Fruit fly (Drosophila melanogaster): ENCODE results near the gene ND-B22.

The ND-B22 gene

dm6 chr2L:13399565-13399964 is 28.7 kb upstream of the ND-B22 start (continued):
- peak; percentile 51 for TF ChIP-seq CG32006 (GFP tag; optimal IDR thresholded peaks at IDR 0.05)
- no peak for TF ChIP-seq CG4318 (GFP tag; optimal IDR thresholded peaks at IDR 0.05)
- TF ChIP-seq CG9139 (GFP tag; optimal IDR thresholded peaks at IDR 0.05) = no peak

DNA sequence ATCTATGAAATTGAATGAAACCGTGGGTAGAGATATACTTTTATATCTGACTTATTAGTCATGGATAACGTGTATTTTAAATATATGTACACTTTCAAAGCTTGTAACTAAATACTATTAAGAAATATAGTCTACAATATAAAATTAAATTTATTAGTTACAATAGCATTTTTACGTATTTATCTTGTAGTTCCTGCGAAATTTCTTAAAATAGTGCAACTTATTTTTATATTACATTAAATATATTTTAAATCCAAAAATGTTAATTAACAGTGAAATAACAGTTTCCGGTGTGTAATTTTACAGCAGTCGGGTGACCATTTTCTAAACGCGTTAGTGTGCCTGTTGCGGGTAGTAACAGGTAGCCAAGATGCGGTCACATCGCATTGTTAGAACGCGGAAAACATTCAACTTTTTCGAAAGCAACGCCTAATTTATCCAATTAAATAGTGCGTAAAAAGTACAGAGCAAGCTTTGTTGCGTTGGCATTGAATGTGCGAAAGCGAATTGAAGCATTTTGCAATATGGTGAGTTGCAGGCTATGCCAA is 27.8 kb upstream of the ND-B22 start, which contains the start of the genes CG10859 and CG7110:
CG10859 (minus strand) TSS at position 51 of the 548 bp plus-strand sequence.
CG7110 (plus strand) TSS at position 378 of the 548 bp plus-strand sequence.
- TF ChIP-seq CG8632 (GFP tag; optimal IDR thresholded peaks at IDR 0.05) = peak; percentile 3
- TF ChIP-seq topi (GFP tag; optimal IDR thresholded peaks at IDR 0.05) = peak; percentile 27
- peak; percentile 26 for TF ChIP-seq CG3919 (GFP tag; optimal IDR thresholded peaks at IDR 0.05)
- TF ChIP-seq CG10669 (GFP tag; optimal IDR thresholded peaks at IDR 0.05) = peak; percentile 10
- peak; percentile 25 for TF ChIP-seq CG34406 (GFP tag; optimal IDR thresholded peaks at IDR 0.05)
- no peak for TF ChIP-seq eg (GFP tag; IDR thresholded peaks at IDR 0.05)
- no peak for TF ChIP-seq Hr39 (GFP tag; optimal IDR thresholded peaks at IDR 0.05)
- TF ChIP-seq OdsH (GFP tag; optimal IDR thresholded peaks at IDR 0.05) = peak; percentile 19
- no peak for TF ChIP-seq dac (GFP tag; optimal IDR thresholded peaks at IDR 0.05)
- TF ChIP-seq Met (GFP tag; optimal IDR thresholded peaks at IDR 0.05) = peak; percentile 33
- peak in 1 of 2 experiments; percentile 40 for TF ChIP-seq ss (GFP tag; optimal IDR thresholded peaks at IDR 0.05)
- peak; percentile 12 for TF ChIP-seq CG3032 (tag; optimal IDR thresholded peaks at IDR 0.05)
- peak; percentile 12 for TF ChIP-seq Sox102F (GFP tag; optimal IDR thresholded peaks at IDR 0.05)
- no peak for TF ChIP-seq CG32006 (GFP tag; optimal IDR thresholded peaks at IDR 0.05)
- peak; percentile 2 for TF ChIP-seq cyc (GFP tag; optimal IDR thresholded peaks at IDR 0.05)
- peak; percentile 83 for TF ChIP-seq Eip78C (GFP tag)
- peak; percentile 27 for TF ChIP-seq esn (GFP tag; optimal IDR thresholded peaks at IDR 0.05)
- peak; percentile 25 for TF ChIP-seq lz (GFP tag; optimal IDR thresholded peaks at IDR 0.05)

DNA sequence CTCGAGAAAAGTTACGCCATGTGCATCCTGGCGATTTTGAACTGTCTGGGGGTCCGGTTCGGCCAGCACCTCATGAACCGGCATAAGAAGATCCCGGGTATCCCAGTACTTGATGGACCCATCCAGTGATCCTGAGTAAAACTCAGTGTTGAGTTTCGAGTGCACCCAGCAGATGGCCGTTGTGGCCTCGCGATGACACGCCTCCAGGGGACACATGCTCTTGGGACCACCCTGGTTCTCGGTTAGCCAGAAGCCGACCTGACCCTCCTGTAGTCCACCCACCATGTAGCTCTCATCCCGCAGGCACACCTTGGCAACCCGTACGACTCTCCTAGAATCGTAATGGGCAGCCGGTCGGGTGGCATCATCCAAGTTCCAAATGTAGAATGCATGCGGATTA is 26.5 kb upstream of the ND-B22 start:
- TF ChIP-seq fkh (GFP tag; optimal IDR thresholded peaks at IDR 0.05) (no peak), CG9139 (GFP tag; optimal IDR thresholded peaks at IDR 0.05) (no peak), CG4318 (GFP tag; optimal IDR thresholded peaks at IDR 0.05) (no peak), fd85E (GFP tag; optimal IDR thresholded peaks at IDR 0.05) (no peak), Sox14 (GFP tag; optimal IDR thresholded peaks at IDR 0.05) (no peak), Eip75B (GFP tag; optimal IDR thresholded peaks at IDR 0.05) (no peak), CG31627 (GFP tag; optimal IDR thresholded peaks at IDR 0.05) (no peak), Eip93F (GFP tag; optimal IDR thresholded peaks at IDR 0.05) (no peak), Sox15 (GFP tag; optimal IDR thresholded peaks at IDR 0.05) (no peak), CG8319 (GFP tag; optimal IDR thresholded peaks at IDR 0.05) (no peak), CG16779 (tag; optimal IDR thresholded peaks at IDR 0.05) (no peak), CG6163 (GFP tag; IDR thresholded peaks at IDR 0.05) (no peak), CG1621 (tag; optimal IDR thresholded peaks at IDR 0.05) (no peak), CG15336 (GFP tag; IDR thresholded peaks at IDR 0.05) (no peak), CG6276 (GFP tag; optimal IDR thresholded peaks at IDR 0.05) (no peak), CG10669 (GFP tag; optimal IDR thresholded peaks at IDR 0.05) (no peak), CG6792 (GFP tag; optimal IDR thresholded peaks at IDR 0.05) (no peak), fd59A (GFP tag; optimal IDR thresholded peaks at IDR 0.05) (no peak), Ets96B (tag; optimal IDR thresholded peaks at IDR 0.05) (no peak)

dm6 chr2L:13396084-13396483 is 25.2 kb upstream of the ND-B22 start, which contains the start of gene CG16957:
TSS of gene CG16957 (minus strand) at chr2L:13396184.
- TF ChIP-seq dac (GFP tag; optimal IDR thresholded peaks at IDR 0.05) (no peak), CG6276 (GFP tag; optimal IDR thresholded peaks at IDR 0.05) (no peak), Eip75B (GFP tag; optimal IDR thresholded peaks at IDR 0.05) (no peak), Met (GFP tag; optimal IDR thresholded peaks at IDR 0.05) (no peak), Hr4 (GFP tag; optimal IDR thresholded peaks at IDR 0.05) (no peak), CG3032 (tag; optimal IDR thresholded peaks at IDR 0.05) (no peak), vri (GFP tag; optimal IDR thresholded peaks at IDR 0.05) (no peak), Sox14 (GFP tag; optimal IDR thresholded peaks at IDR 0.05) (no peak), ss (GFP tag; optimal IDR thresholded peaks at IDR 0.05) (no peak), Eip93F (GFP tag; optimal IDR thresholded peaks at IDR 0.05) (no peak), cyc (GFP tag; optimal IDR thresholded peaks at IDR 0.05) (no peak), CG9139 (GFP tag; optimal IDR thresholded peaks at IDR 0.05) (no peak), CG11294 (GFP tag; IDR thresholded peaks at IDR 0.05) (no peak), fd85E (GFP tag; optimal IDR thresholded peaks at IDR 0.05) (no peak), lz (GFP tag; optimal IDR thresholded peaks at IDR 0.05) (no peak)
